Worm (Caenorhabditis elegans): ENCODE measurements around the gene T26C11.9.
A peak's percentile ranks its signal among the peaks of the same experiment; 100 is the strongest.

Gene T26C11.9

DNA sequence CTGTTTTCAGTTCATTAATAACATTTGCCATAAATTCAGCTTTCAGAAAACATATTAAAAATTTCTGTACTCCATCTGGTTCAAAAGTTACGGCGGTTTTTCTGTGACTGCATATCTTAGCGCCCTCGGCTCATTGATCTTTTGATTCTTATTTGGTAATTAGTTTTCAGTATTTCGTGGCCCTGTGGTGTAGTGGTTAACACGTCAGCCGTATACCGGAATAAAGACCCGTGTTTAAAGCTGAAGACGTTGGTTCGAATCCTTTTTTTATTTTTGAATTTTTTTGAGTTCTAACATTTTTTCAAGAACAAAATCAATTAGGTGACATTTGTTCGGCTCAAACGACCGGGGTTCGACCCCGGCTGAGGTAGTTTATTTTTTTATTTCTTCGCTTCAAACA, 23.2 kb downstream of the T26C11.9 start:
- TF ChIP-seq nhr-48 (tag; optimal IDR thresholded peaks at IDR 0.05) = no peak
- no peak for TF ChIP-seq T26A8.4 (GFP tag; IDR thresholded peaks at IDR 0.05)
- no peak for TF ChIP-seq set-16 (GFP tag; IDR thresholded peaks at IDR 0.05)
- TF ChIP-seq mxl-3 (GFP tag; optimal IDR thresholded peaks at IDR 0.05) = no peak
- no peak for TF ChIP-seq vab-7 (GFP tag; IDR thresholded peaks at IDR 0.05)
- no peak for TF ChIP-seq ZK546.5 (tag; optimal IDR thresholded peaks at IDR 0.05)
- no peak for TF ChIP-seq zag-1 (tag; optimal IDR thresholded peaks at IDR 0.05)
- TF ChIP-seq daf-19 (GFP tag; conservative IDR thresholded peaks at IDR 0.05) = no peak
- no peak for TF ChIP-seq nhr-6 (tag; optimal IDR thresholded peaks at IDR 0.05)
- TF ChIP-seq F10B5.3 (tag; optimal IDR thresholded peaks at IDR 0.05) = no peak
- no peak for TF ChIP-seq ces-1 (GFP tag; optimal IDR thresholded peaks at IDR 0.05)
- no peak for TF ChIP-seq F37D6.2 (tag; optimal IDR thresholded peaks at IDR 0.05)
- no peak for TF ChIP-seq cey-2 (tag; optimal IDR thresholded peaks at IDR 0.05; ENCODE audit: borderline replicate concordance, insufficient read depth)
- no peak for TF ChIP-seq daf-8 (GFP tag; IDR thresholded peaks at IDR 0.05)
- no peak for TF ChIP-seq F49E8.2 (tag; optimal IDR thresholded peaks at IDR 0.05; ENCODE audit: borderline replicate concordance)
- TF ChIP-seq ceh-28 (tag; optimal IDR thresholded peaks at IDR 0.05) = no peak

ce11 chrX:1829937-1830336, 23.7 kb downstream of the T26C11.9 start, which contains the start of gene C14E2.6:
Gene C14E2.6 (minus strand): TSS chrX:1830037.
- no peak for TF ChIP-seq dve-1 (tag; optimal IDR thresholded peaks at IDR 0.05; ENCODE audit: insufficient read depth)

DNA sequence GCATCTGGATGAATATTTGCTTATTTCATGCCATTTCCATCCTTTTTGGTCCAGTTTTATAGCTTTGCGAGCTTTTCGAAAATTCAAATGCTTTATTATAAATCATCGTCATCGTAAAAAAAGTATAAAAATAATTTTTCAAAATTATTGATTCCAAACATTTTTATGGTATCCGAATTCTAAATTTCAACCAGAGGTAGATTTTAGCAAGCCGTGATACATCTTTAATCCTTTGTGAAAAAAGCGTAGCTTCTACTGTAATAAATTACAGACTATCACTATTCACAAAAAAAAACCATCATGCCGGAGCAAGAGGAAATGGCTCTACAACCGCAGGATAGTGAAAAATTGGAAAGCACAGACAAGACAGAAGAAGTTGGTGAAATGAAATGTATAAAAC, 27.5 kb downstream of the T26C11.9 start, which contains the start of gene C14E2.1:
TSS of gene C14E2.1 (plus strand) at position 301 of the 400 bp plus-strand sequence.
- TF ChIP-seq madf-5 (GFP tag; IDR thresholded peaks at IDR 0.05) = no peak
- no peak for TF ChIP-seq aha-1 (tag)
- no peak for TF ChIP-seq gei-8 (GFP tag; optimal IDR thresholded peaks at IDR 0.05)
- no peak for TF ChIP-seq vab-7 (GFP tag; IDR thresholded peaks at IDR 0.05)
- no peak for TF ChIP-seq zip-11 (GFP tag; IDR thresholded peaks at IDR 0.05)
- no peak for TF ChIP-seq ceh-32 (tag; optimal IDR thresholded peaks at IDR 0.05; ENCODE audit: poor library complexity)
- no peak for TF ChIP-seq Y48G9A.11 (GFP tag; IDR thresholded peaks at IDR 0.05)
- no peak for TF ChIP-seq jun-1 (tag; optimal IDR thresholded peaks at IDR 0.05)
- no peak for TF ChIP-seq nhr-77 (tag; optimal IDR thresholded peaks at IDR 0.05)
- no peak for TF ChIP-seq ztf-7 (tag; optimal IDR thresholded peaks at IDR 0.05)

DNA sequence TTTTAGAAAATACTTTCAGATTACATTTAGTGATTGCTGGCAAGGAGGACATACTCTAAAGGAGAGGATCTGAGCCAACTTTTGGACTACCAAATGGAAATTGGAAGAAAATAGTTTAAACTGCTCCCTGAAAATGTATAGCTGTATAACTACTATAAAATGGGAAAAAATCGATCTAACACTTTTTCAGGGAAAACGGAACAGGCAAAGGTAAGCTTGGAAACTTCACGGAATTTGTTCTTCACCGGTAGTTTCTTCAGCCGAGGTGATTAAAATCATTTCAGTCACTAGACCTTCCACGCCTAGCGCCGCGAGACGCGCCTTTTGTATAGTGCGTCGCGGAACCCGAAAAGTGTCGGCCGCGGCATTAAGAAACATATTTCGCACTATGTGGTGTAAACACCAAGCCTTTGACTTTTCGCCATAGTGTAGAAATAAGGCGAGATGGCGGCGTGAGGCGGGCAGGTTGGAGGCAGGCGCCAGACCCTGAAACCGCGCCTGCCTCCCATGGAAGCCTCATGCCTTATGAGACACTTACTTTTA, 28.3 kb downstream of the T26C11.9 start, which contains the start of gene C14E2.5:
TSS of gene C14E2.5 (minus strand) at position 51 of the 543 bp plus-strand sequence.
- TF ChIP-seq aha-1 (tag) (peak; percentile 5), ZK546.5 (tag; optimal IDR thresholded peaks at IDR 0.05) (no peak), ztf-11 (tag; optimal IDR thresholded peaks at IDR 0.05) (no peak)

DNA sequence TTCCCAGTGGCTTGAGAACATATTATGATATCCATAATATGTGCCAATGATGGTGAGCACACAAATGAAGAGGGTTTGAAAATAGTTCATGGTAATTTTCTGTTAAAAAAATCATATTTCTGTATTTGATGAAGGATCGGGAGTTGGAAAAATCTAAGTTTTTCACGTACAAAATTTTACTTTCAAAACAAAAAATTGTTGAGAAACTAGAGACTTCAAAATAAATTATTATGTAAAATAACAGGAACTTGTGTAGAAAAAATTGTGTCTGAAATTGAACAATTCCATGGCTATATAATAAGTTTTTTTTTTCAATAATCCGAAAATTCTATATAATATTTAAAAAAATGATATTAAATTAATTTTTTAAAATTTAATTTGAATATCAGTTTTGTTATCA, 32.4 kb downstream of the T26C11.9 start, which contains the start of gene C14E2.4:
TSS of gene C14E2.4 (minus strand) at position 101 of the 400 bp plus-strand sequence.
- no peak for TF ChIP-seq T20F7.1 (GFP tag; optimal IDR thresholded peaks at IDR 0.05)
- no peak for TF ChIP-seq hmg-1.1 (GFP tag; IDR thresholded peaks at IDR 0.05)
- TF ChIP-seq lin-1 (GFP tag; IDR thresholded peaks at IDR 0.05) = no peak
- no peak for TF ChIP-seq dmd-6 (GFP tag; IDR thresholded peaks at IDR 0.05)
- TF ChIP-seq Y105C5A.15 (GFP tag; IDR thresholded peaks at IDR 0.05) = no peak
- TF ChIP-seq daf-12 (tag; optimal IDR thresholded peaks at IDR 0.05) = no peak
- no peak for TF ChIP-seq ces-1 (GFP tag; optimal IDR thresholded peaks at IDR 0.05)
- no peak for TF ChIP-seq ztf-7 (tag; optimal IDR thresholded peaks at IDR 0.05)
